Fruit fly (Drosophila melanogaster) whole organism, prepupa: ENCODE results near the gene Mct1.

ENCODE experiments used
- Blimp-1 ChIP-seq: fragments of 200-800 bp; sonication (Bioruptor generic); optimal IDR thresholded peaks from 3 replicates; lab custom pipeline; 2017; ENCODE audit warnings: missing biosample characterization, missing genetic modification characterization, mild to moderate bottlenecking, moderate library complexity, missing genetic modification reagents
- CG10669 ChIP-seq: fragments of 200-800 bp; sonication (Bioruptor generic); optimal IDR thresholded peaks from 3 replicates; lab custom pipeline; 2018; ENCODE audit warnings: missing biosample characterization, mild to moderate bottlenecking, missing genetic modification characterization, moderate library complexity
- CG11294 ChIP-seq: fragments of 200-800 bp; sonication (Bioruptor generic); IDR thresholded peaks from 2 replicates; pipeline ENCODE4 v1.3.6; 2022; ENCODE audit warnings: missing biosample characterization, missing genetic modification characterization
- CG11762 ChIP-seq: fragments of 200-800 bp; sonication (Bioruptor generic); optimal IDR thresholded peaks from 3 replicates; lab custom pipeline; 2016; ENCODE audit warnings: missing biosample characterization, missing genetic modification characterization; ENCODE audit not compliant: insufficient read depth
- CG15336 ChIP-seq: fragments of 200-800 bp; sonication (Bioruptor generic); IDR thresholded peaks from 2 replicates; pipeline ENCODE4 v1.3.6; 2022; ENCODE audit warnings: missing biosample characterization, missing genetic modification characterization
- CG1621 ChIP-seq: fragments of 200-800 bp; sonication (Bioruptor generic); optimal IDR thresholded peaks from 3 replicates; lab custom pipeline; 2018; ENCODE audit warnings: missing biosample characterization, mild to moderate bottlenecking, missing genetic modification characterization
- CG16779 ChIP-seq: fragments of 200-800 bp; sonication (Bioruptor generic); optimal IDR thresholded peaks from 3 replicates; lab custom pipeline; 2017; ENCODE audit warnings: missing biosample characterization, mild to moderate bottlenecking, missing genetic modification characterization
- CG3032 ChIP-seq: fragments of 200-800 bp; optimal IDR thresholded peaks from 2 replicates; lab custom pipeline; 2019; ENCODE audit warnings: missing biosample characterization, mild to moderate bottlenecking, missing genetic modification characterization, moderate library complexity
- CG31627 ChIP-seq: fragments of 200-800 bp; sonication (Bioruptor generic); optimal IDR thresholded peaks from 3 replicates; lab custom pipeline; 2016; ENCODE audit warnings: missing biosample characterization, missing genetic modification characterization
- CG32006 ChIP-seq: fragments of 200-800 bp; sonication (Bioruptor generic); optimal IDR thresholded peaks from 3 replicates; lab custom pipeline; 2017; ENCODE audit warnings: missing biosample characterization, mild to moderate bottlenecking, missing genetic modification characterization
- CG3919 ChIP-seq: fragments of 200-800 bp; sonication (Bioruptor generic); optimal IDR thresholded peaks from 3 replicates; lab custom pipeline; 2016; ENCODE audit warnings: missing biosample characterization, missing genetic modification characterization
- CG4318 ChIP-seq: fragments of 200-800 bp; sonication (Bioruptor generic); optimal IDR thresholded peaks from 3 replicates; lab custom pipeline; 2017; ENCODE audit warnings: missing biosample characterization, mild to moderate bottlenecking, missing genetic modification characterization
- CG6163 ChIP-seq: fragments of 200-800 bp; sonication (Bioruptor generic); IDR thresholded peaks from 3 replicates; pipeline ENCODE4 v1.3.6; 2022; ENCODE audit warnings: missing biosample characterization, missing genetic modification characterization
- CG6276 ChIP-seq: fragments of 200-800 bp; sonication (Bioruptor generic); optimal IDR thresholded peaks from 2 replicates; lab custom pipeline; 2017; ENCODE audit warnings: missing biosample characterization, mild to moderate bottlenecking, missing genetic modification characterization
- CG6792 ChIP-seq: fragments of 200-800 bp; sonication (Bioruptor generic); optimal IDR thresholded peaks from 3 replicates; lab custom pipeline; 2016; ENCODE audit warnings: missing biosample characterization, missing genetic modification characterization
- CG6854 ChIP-seq: fragments of 200-800 bp; sonication (Bioruptor generic); optimal IDR thresholded peaks from 2 replicates; lab custom pipeline; 2017; ENCODE audit warnings: missing biosample characterization, mild to moderate bottlenecking, missing genetic modification characterization
- CG7368 ChIP-seq: fragments of 200-800 bp; sonication (Bioruptor generic); optimal IDR thresholded peaks from 3 replicates; lab custom pipeline; 2016; ENCODE audit warnings: missing biosample characterization, missing genetic modification characterization
- CG8119 ChIP-seq: fragments of 200-800 bp; sonication (Bioruptor generic); IDR thresholded peaks from 3 replicates; pipeline ENCODE4 v1.3.6; 2022; ENCODE audit warnings: missing biosample characterization, missing genetic modification characterization
- CG8632 ChIP-seq: fragments of 200-800 bp; sonication (Bioruptor generic); optimal IDR thresholded peaks from 3 replicates; lab custom pipeline; 2016; ENCODE audit warnings: missing biosample characterization, missing genetic modification characterization
- Eip75B ChIP-seq: fragments of 200-800 bp; sonication (Bioruptor generic); optimal IDR thresholded peaks from 3 replicates; lab custom pipeline; 2016; ENCODE audit warnings: missing biosample characterization, missing genetic modification characterization
- Eip78C ChIP-seq: fragments of 200-800 bp; sonication (Bioruptor generic); peaks from one replicate; lab custom pipeline; 2016; ENCODE audit warnings: missing biosample characterization, missing genetic modification characterization
- Eip93F ChIP-seq: fragments of 200-800 bp; sonication (Bioruptor generic); optimal IDR thresholded peaks from 2 replicates; lab custom pipeline; 2016; ENCODE audit warnings: missing biosample characterization, mild to moderate bottlenecking, missing genetic modification characterization
- Gug ChIP-seq: fragments of 200-800 bp; sonication (Bioruptor generic); IDR thresholded peaks from 2 replicates; pipeline ENCODE4 v1.3.6; 2022; ENCODE audit warnings: missing biosample characterization, missing genetic modification characterization
- Hr4 ChIP-seq: fragments of 200-800 bp; sonication (Bioruptor generic); optimal IDR thresholded peaks from 3 replicates; lab custom pipeline; 2016; ENCODE audit warnings: missing biosample characterization, missing genetic modification characterization
- Met ChIP-seq: fragments of 200-800 bp; sonication (Bioruptor generic); optimal IDR thresholded peaks from 3 replicates; lab custom pipeline; 2016; ENCODE audit warnings: missing biosample characterization, missing genetic modification characterization
- OdsH ChIP-seq: fragments of 200-800 bp; sonication (Bioruptor generic); optimal IDR thresholded peaks from 3 replicates; lab custom pipeline; 2016; ENCODE audit warnings: missing biosample characterization, missing genetic modification characterization
- Smox ChIP-seq: fragments of 200-800 bp; sonication (Bioruptor generic); optimal IDR thresholded peaks from 3 replicates; lab custom pipeline; 2016; ENCODE audit warnings: missing biosample characterization, missing genetic modification characterization
- Sox14 ChIP-seq: fragments of 200-800 bp; sonication (Bioruptor generic); optimal IDR thresholded peaks from 3 replicates; lab custom pipeline; 2016; ENCODE audit warnings: missing biosample characterization, missing genetic modification characterization
- achi ChIP-seq: fragments of 200-800 bp; sonication (Bioruptor generic); optimal IDR thresholded peaks from 3 replicates; lab custom pipeline; 2016; ENCODE audit warnings: missing biosample characterization, missing genetic modification characterization
- acj6 ChIP-seq: fragments of 200-800 bp; sonication (Bioruptor generic); optimal IDR thresholded peaks from 3 replicates; lab custom pipeline; 2016; ENCODE audit warnings: missing biosample characterization, missing genetic modification characterization
- cyc ChIP-seq: fragments of 200-800 bp; sonication (Bioruptor generic); optimal IDR thresholded peaks from 3 replicates; lab custom pipeline; 2016; ENCODE audit warnings: missing biosample characterization, missing genetic modification characterization
- dac ChIP-seq: fragments of 200-800 bp; sonication (Bioruptor generic); optimal IDR thresholded peaks from 2 replicates; lab custom pipeline; 2017; ENCODE audit warnings: missing biosample characterization, mild to moderate bottlenecking, missing genetic modification characterization
- eg ChIP-seq: fragments of 200-800 bp; sonication (Bioruptor generic); IDR thresholded peaks from 3 replicates; pipeline ENCODE4 v1.3.6; 2022; ENCODE audit warnings: missing biosample characterization, missing genetic modification characterization
- esn ChIP-seq: fragments of 200-800 bp; sonication (Bioruptor generic); optimal IDR thresholded peaks from 2 replicates; lab custom pipeline; 2016; ENCODE audit warnings: missing biosample characterization, mild to moderate bottlenecking, missing genetic modification characterization, moderate library complexity
- fd59A ChIP-seq: fragments of 200-800 bp; sonication (Bioruptor generic); optimal IDR thresholded peaks from 2 replicates; lab custom pipeline; 2017; ENCODE audit warnings: missing biosample characterization, mild to moderate bottlenecking, missing genetic modification characterization, missing genetic modification reagents
- fd85E ChIP-seq: fragments of 200-800 bp; sonication (Bioruptor generic); optimal IDR thresholded peaks from 3 replicates; lab custom pipeline; 2016; ENCODE audit warnings: missing biosample characterization, missing genetic modification characterization
- lz ChIP-seq: fragments of 200-800 bp; sonication (Bioruptor generic); optimal IDR thresholded peaks from 3 replicates; lab custom pipeline; 2016; ENCODE audit warnings: missing biosample characterization, missing genetic modification characterization
- net ChIP-seq: fragments of 200-800 bp; sonication (Bioruptor generic); optimal IDR thresholded peaks from 3 replicates; lab custom pipeline; 2016; ENCODE audit warnings: missing biosample characterization, missing genetic modification characterization
- salr ChIP-seq, 2 experiments: fragments of 200-800 bp; sonication (Bioruptor generic); optimal IDR thresholded peaks; 3 replicates each; lab custom pipeline; 2016 to 2018; ENCODE audit warnings: missing biosample characterization in 2 of 2, missing genetic modification characterization in 2 of 2, mild to moderate bottlenecking in 1 of 2
- svp ChIP-seq: fragments of 200-800 bp; sonication (Bioruptor generic); peaks from one replicate; lab custom pipeline; 2016; ENCODE audit warnings: missing biosample characterization, missing genetic modification characterization
- vri ChIP-seq: fragments of 200-800 bp; sonication (Bioruptor generic); optimal IDR thresholded peaks from 3 replicates; lab custom pipeline; 2016; ENCODE audit warnings: missing biosample characterization, mild to moderate bottlenecking, missing genetic modification characterization

Mct1 gene

DNA sequence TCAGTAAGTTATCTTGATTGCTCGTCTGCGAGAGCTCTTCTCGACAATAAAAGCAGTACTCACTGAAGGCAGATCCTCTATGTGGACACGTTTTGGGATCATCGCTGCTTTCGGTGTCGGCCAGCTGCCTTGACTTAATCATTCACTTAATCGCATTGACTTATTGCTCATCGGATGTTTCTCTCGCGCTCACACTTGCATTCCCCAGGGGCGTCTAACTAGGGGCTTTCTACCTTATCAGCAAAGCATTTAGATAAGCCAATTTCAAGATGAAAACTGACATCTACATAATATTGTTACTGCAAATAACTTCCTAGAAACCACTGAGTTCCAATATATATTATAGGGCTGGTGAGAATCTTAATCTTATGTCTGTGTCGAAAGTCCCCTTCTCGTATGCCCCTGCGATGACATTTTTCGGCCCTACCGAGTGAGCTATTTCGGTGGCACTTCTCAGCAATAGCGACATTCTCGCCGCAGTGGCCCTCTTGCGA, 23.4 kb downstream of the Mct1 start (continued):
- TF ChIP-seq CG11762 (GFP tag; lab: Kevin White, UChicago) (no peak), Smox (GFP tag; lab: Kevin White, UChicago) (no peak), CG7368 (GFP tag; lab: Kevin White, UChicago) (no peak), Gug (GFP tag; lab: Robert Waterston, UW) (no peak), CG1621 (tag; lab: Kevin White, UChicago) (no peak), Hr4 (GFP tag; lab: Kevin White, UChicago) (peak; percentile 33), CG10669 (no peak), OdsH (no peak), cyc (GFP tag; lab: Kevin White, UChicago) (no peak), CG3032 (tag; lab: Kevin White, UChicago) (no peak), acj6 (GFP tag; lab: Kevin White, UChicago) (no peak), eg (GFP tag; lab: Robert Waterston, UW) (peak; percentile 36; the same call in 1 of the 3 replicates), Blimp-1 (GFP tag; lab: Kevin White, UChicago) (no peak)

DNA sequence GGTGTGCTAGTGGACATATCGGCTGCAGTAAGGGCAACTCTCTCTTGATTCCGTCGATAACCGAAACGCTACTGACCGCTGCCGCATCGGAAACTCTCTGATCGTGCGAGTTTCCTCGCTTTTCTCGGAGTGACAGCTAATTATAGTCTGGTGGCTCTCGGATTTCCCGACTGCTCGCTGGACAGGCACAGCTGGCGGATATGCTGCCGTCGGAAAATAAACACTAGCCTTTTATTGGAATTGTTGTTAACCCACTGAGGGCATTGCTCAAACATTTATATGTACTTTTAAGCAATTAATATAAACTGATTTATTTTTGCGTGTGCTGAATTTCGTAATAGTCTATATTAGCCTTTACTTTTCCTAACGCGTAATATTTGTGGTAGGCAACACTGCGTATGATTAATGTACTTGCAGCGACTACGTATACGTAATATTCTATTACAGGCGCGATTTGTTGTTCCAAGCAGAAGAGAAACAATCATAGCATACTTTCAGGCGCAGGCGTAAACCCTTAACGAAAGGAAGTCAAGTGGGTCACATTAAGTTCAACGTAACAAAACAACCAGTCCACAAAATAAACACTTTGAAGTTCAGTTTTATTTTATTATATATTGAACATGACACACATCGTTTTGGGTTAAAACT, 24.9 kb downstream of the Mct1 start, which contains the start of gene SmydA-8:
TSS of gene SmydA-8 (minus strand) at position 51 of the 648 bp plus-strand sequence.
- TF ChIP-seq Eip78C (GFP tag; lab: Kevin White, UChicago), result peak; percentile 55
- peak; percentile 31 for TF ChIP-seq Eip75B
- TF ChIP-seq CG32006, result no peak
- no peak for TF ChIP-seq dac (GFP tag; lab: Kevin White, UChicago)
- peak; percentile 80 for TF ChIP-seq svp (GFP tag; lab: Kevin White, UChicago)

dm6 chrX:2218455-2218854, 29.5 kb downstream of the Mct1 start:
- TF ChIP-seq CG16779 (no peak), fd85E (no peak), cyc (GFP tag; lab: Kevin White, UChicago) (no peak), svp (GFP tag; lab: Kevin White, UChicago) (no peak), Eip93F (GFP tag; lab: Kevin White, UChicago) (no peak), Eip78C (GFP tag; lab: Kevin White, UChicago) (no peak), Smox (GFP tag; lab: Kevin White, UChicago) (no peak), CG3032 (tag; lab: Kevin White, UChicago) (no peak), achi (GFP tag; lab: Kevin White, UChicago) (no peak)

- TF ChIP-seq Met (GFP tag; lab: Kevin White, UChicago), result no peak
- TF ChIP-seq vri (GFP tag; lab: Kevin White, UChicago), result no peak
- no peak for TF ChIP-seq CG6854 (GFP tag; lab: Kevin White, UChicago)
- no peak for TF ChIP-seq CG8119 (GFP tag; lab: Robert Waterston, UW)
- no peak for TF ChIP-seq salr (GFP tag; optimal IDR thresholded peaks at IDR 0.05; lab: Kevin White, UChicago)
- peak; percentile 23 for TF ChIP-seq net
- no peak for TF ChIP-seq lz (GFP tag; lab: Kevin White, UChicago)
These were observed 30.3 kb downstream of the Mct1 start for dm6 chrX:2219246-2219645.

DNA sequence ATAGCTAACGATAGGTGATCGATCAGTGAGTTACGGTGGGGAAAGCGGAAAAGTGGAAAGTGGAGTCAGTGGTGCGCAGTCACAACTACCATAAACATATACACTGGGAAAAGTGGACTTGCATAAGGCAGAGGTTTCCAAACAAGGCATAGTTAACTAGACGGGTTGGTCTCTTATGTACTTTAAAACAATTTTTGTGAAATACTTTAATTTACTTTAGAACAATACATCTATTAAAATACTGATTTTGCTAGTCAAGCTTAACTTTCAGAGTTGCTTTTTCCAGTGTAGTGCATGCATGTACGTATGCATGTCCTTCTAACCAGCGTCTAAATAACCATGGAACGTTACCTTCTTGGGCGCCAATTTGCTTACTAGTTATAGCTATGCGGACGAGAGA, 30.9 kb downstream of the Mct1 start:
- TF ChIP-seq Eip78C (GFP tag; lab: Kevin White, UChicago) (peak; percentile 75), CG6276 (peak; percentile 15), Hr4 (GFP tag; lab: Kevin White, UChicago) (peak; percentile 74), eg (GFP tag; lab: Robert Waterston, UW) (peak; percentile 54; the same call in 2 of the 3 replicates), CG8632 (GFP tag; lab: Kevin White, UChicago) (no peak), svp (GFP tag; lab: Kevin White, UChicago) (peak; percentile 66), CG11294 (GFP tag; lab: Robert Waterston, UW) (no peak), acj6 (GFP tag; lab: Kevin White, UChicago) (peak; percentile 16), fd59A (GFP tag; lab: Kevin White, UChicago) (no peak), CG31627 (no peak), achi (GFP tag; lab: Kevin White, UChicago) (peak; percentile 23), OdsH (peak; percentile 43), salr (GFP tag; optimal IDR thresholded peaks at IDR 0.05; lab: Kevin White, UChicago) (peak in 1 of 2 experiments; percentile 2), CG32006 (peak; percentile 76), CG6792 (GFP tag; lab: Kevin White, UChicago) (no peak), CG3032 (tag; lab: Kevin White, UChicago) (peak; percentile 12), CG15336 (GFP tag; lab: Robert Waterston, UW) (peak; percentile 57), esn (peak; percentile 15), CG3919 (GFP tag; lab: Kevin White, UChicago) (peak; percentile 38), CG8119 (GFP tag; lab: Robert Waterston, UW) (peak; percentile 45; the same call in 2 of the 3 replicates), CG6163 (GFP tag; lab: Robert Waterston, UW) (peak; percentile 58; the same call in 2 of the 3 replicates), CG4318 (GFP tag; lab: Kevin White, UChicago) (peak; percentile 55), Sox14 (GFP tag; lab: Kevin White, UChicago) (peak; percentile 3), Smox (GFP tag; lab: Kevin White, UChicago) (no peak), Eip93F (GFP tag; lab: Kevin White, UChicago) (no peak), CG10669 (peak; percentile 5)
